Fruit fly (Drosophila melanogaster): ENCODE results near the gene CG32444.

DNA sequence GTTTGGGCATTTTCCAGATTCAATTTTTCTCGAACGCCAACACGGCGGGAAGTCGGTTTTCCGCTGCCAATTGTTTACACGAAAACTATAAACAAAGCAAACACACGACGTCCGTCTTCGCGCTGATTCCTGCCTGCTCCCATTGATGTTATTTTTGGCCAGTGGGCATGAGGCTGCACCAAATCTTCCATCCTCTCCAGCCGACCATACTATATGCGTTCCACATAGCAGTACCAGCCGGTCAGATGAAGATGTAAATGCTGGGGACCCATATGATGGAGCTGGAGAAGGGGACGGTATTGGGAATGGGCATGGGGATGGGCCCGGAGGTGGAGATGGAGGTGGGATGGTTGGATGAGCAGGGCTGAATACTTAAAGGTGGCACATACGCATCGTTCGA, 30.8 kb downstream of the CG32444 start:
- TF ChIP-seq h (optimal IDR thresholded peaks at IDR 0.05) = no peak
- TF ChIP-seq psq (optimal IDR thresholded peaks at IDR 0.05) = no peak

All from Kc167 (cell line).